Worm (Caenorhabditis elegans) whole organism, early embryonic: ENCODE measurements around the gene pei-2.

Experiments used
- B0310.2 ChIP-seq: sonication (generic microtip); optimal IDR thresholded peaks from 2 replicates; lab custom pipeline; 2016; ENCODE audit warnings: mild to moderate bottlenecking, missing genetic modification characterization, missing compliant biosample characterization
- F13C5.2 ChIP-seq: sonication (generic microtip); optimal IDR thresholded peaks from 2 replicates; lab custom pipeline; 2017; ENCODE audit warnings: mild to moderate bottlenecking, missing genetic modification characterization, inconsistent platforms, missing compliant biosample characterization
- aly-1 ChIP-seq: sonication (generic microtip); optimal IDR thresholded peaks from 2 replicates; lab custom pipeline; 2016; ENCODE audit warnings: missing genetic modification characterization, missing compliant biosample characterization
- ama-1 ChIP-seq: fragments of 150-350 bp; optimal IDR thresholded peaks from 2 replicates; lab custom pipeline; 2014
- ceh-13 ChIP-seq: fragments of 200-800 bp; sonication (Bioruptor generic); optimal IDR thresholded peaks from 2 replicates; lab custom pipeline; 2018; ENCODE audit warnings: mild to moderate bottlenecking, missing genetic modification characterization, missing compliant biosample characterization
- ceh-36 ChIP-seq: sonication (generic microtip); optimal IDR thresholded peaks from 2 replicates; lab custom pipeline; 2016; ENCODE audit warnings: missing genetic modification characterization, inconsistent platforms, missing compliant biosample characterization
- ets-7 ChIP-seq: sonication (generic microtip); optimal IDR thresholded peaks from 2 replicates; lab custom pipeline; 2016; ENCODE audit warnings: missing genotype, missing genetic modification characterization, missing compliant biosample characterization
- flt-1 ChIP-seq: fragments of 200-800 bp; sonication (Bioruptor generic); IDR thresholded peaks from 2 replicates; pipeline ENCODE4 v1.3.6; 2022; ENCODE audit warnings: missing genetic modification characterization, missing compliant biosample characterization
- hmbx-1 ChIP-seq: sonication (generic microtip); optimal IDR thresholded peaks from 2 replicates; lab custom pipeline; 2016; ENCODE audit warnings: mild to moderate bottlenecking, missing genetic modification characterization, missing compliant biosample characterization
- hmg-4 ChIP-seq: fragments of 200-800 bp; sonication (Bioruptor generic); optimal IDR thresholded peaks from 2 replicates; lab custom pipeline; 2018; ENCODE audit warnings: mild to moderate bottlenecking, missing genetic modification characterization, missing compliant biosample characterization
- hnd-1 ChIP-seq: sonication (generic microtip); optimal IDR thresholded peaks from 2 replicates; lab custom pipeline; 2016; ENCODE audit warnings: missing genetic modification characterization, missing compliant biosample characterization
- pes-1 ChIP-seq: fragments of 200-800 bp; sonication (Bioruptor generic); IDR thresholded peaks from 2 replicates; pipeline ENCODE4 v1.3.6; 2022; ENCODE audit warnings: missing genetic modification reagents, missing genetic modification characterization, missing compliant biosample characterization
- scrt-1 ChIP-seq: fragments of 200-800 bp; sonication (Bioruptor generic); IDR thresholded peaks from 2 replicates; pipeline ENCODE4 v1.3.6; 2022; ENCODE audit warnings: missing genetic modification characterization, missing compliant biosample characterization
- sea-1 ChIP-seq: fragments of 200-800 bp; sonication (Bioruptor generic); conservative IDR thresholded peaks from 2 replicates; pipeline ENCODE4 v1.3.6; 2022; ENCODE audit warnings: missing genetic modification characterization, missing compliant biosample characterization
- tbx-11 ChIP-seq: fragments of 200-800 bp; sonication (Bioruptor generic); IDR thresholded peaks from 2 replicates; pipeline ENCODE4 v1.3.6; 2022; ENCODE audit warnings: missing genetic modification characterization, missing compliant biosample characterization
- tbx-37 ChIP-seq: fragments of 200-800 bp; sonication (Bioruptor generic); conservative IDR thresholded peaks from 2 replicates; pipeline ENCODE4 v1.3.6; 2022; ENCODE audit warnings: missing genetic modification reagents, missing genetic modification characterization, missing compliant biosample characterization
- tra-4 ChIP-seq: sonication (generic microtip); optimal IDR thresholded peaks from 2 replicates; lab custom pipeline; 2017; ENCODE audit warnings: missing genetic modification characterization, missing compliant biosample characterization

The pei-2 gene

ce11 chrV:978617-979016 is 44.6 kb downstream of the pei-2 start:
- TF ChIP-seq tra-4 (no peak), sea-1 (GFP tag; lab: Robert Waterston, UW) (no peak), flt-1 (GFP tag; lab: Robert Waterston, UW) (no peak), tbx-37 (GFP tag; lab: Robert Waterston, UW) (no peak), tbx-11 (GFP tag; lab: Robert Waterston, UW) (no peak), ceh-36 (tag; lab: Kevin White, UChicago) (no peak), ets-7 (tag; lab: Kevin White, UChicago) (no peak), B0310.2 (tag; lab: Kevin White, UChicago) (no peak), hnd-1 (no peak), hmg-4 (GFP tag; lab: Kevin White, UChicago) (no peak), aly-1 (tag; lab: Kevin White, UChicago) (no peak), F13C5.2 (tag; lab: Kevin White, UChicago) (no peak), scrt-1 (GFP tag; lab: Robert Waterston, UW) (no peak), ceh-13 (no peak)

- TF ChIP-seq sea-1 (GFP tag; lab: Robert Waterston, UW) (no peak), B0310.2 (tag; lab: Kevin White, UChicago) (no peak), ceh-13 (no peak), flt-1 (GFP tag; lab: Robert Waterston, UW) (no peak), hnd-1 (no peak), F13C5.2 (tag; lab: Kevin White, UChicago) (no peak), tbx-11 (GFP tag; lab: Robert Waterston, UW) (no peak), tra-4 (no peak), hmg-4 (GFP tag; lab: Kevin White, UChicago) (no peak), ceh-36 (tag; lab: Kevin White, UChicago) (no peak), ama-1 (lab: Kevin White, UChicago) (no peak), tbx-37 (GFP tag; lab: Robert Waterston, UW) (no peak), ets-7 (tag; lab: Kevin White, UChicago) (no peak), aly-1 (tag; lab: Kevin White, UChicago) (no peak), hmbx-1 (no peak), scrt-1 (GFP tag; lab: Robert Waterston, UW) (no peak), pes-1 (GFP tag; lab: Robert Waterston, UW) (no peak)
Observed at ce11 chrV:977853-978252, 45.4 kb downstream of the pei-2 start.

ce11 chrV:976498-977063 is 46.7 kb downstream of the pei-2 start:
- TF ChIP-seq tbx-37 (GFP tag; lab: Robert Waterston, UW), result no peak
- TF ChIP-seq hnd-1, result no peak
- no peak for TF ChIP-seq sea-1 (GFP tag; lab: Robert Waterston, UW)
- no peak for TF ChIP-seq hmg-4 (GFP tag; lab: Kevin White, UChicago)
- no peak for TF ChIP-seq ama-1 (lab: Kevin White, UChicago)
- TF ChIP-seq tra-4, result no peak
- no peak for TF ChIP-seq tbx-11 (GFP tag; lab: Robert Waterston, UW)
- TF ChIP-seq ceh-36 (tag; lab: Kevin White, UChicago), result no peak
- no peak for TF ChIP-seq B0310.2 (tag; lab: Kevin White, UChicago)

ce11 chrV:975184-975583 is 48.1 kb downstream of the pei-2 start:
- TF ChIP-seq hmg-4 (GFP tag; lab: Kevin White, UChicago) (peak; percentile 79), sea-1 (GFP tag; lab: Robert Waterston, UW) (no peak), tbx-11 (GFP tag; lab: Robert Waterston, UW) (no peak), hmbx-1 (no peak), pes-1 (GFP tag; lab: Robert Waterston, UW) (peak; percentile 50; the same call in 1 of the 2 replicates), F13C5.2 (tag; lab: Kevin White, UChicago) (peak; percentile 70)

ce11 chrV:969005-969562 is 54.2 kb downstream of the pei-2 start:
- TF ChIP-seq aly-1 (tag; lab: Kevin White, UChicago), result no peak
- no peak for TF ChIP-seq sea-1 (GFP tag; lab: Robert Waterston, UW)
- no peak for TF ChIP-seq ama-1 (lab: Kevin White, UChicago)
- TF ChIP-seq ets-7 (tag; lab: Kevin White, UChicago), result no peak
- TF ChIP-seq B0310.2 (tag; lab: Kevin White, UChicago), result no peak
- TF ChIP-seq ceh-36 (tag; lab: Kevin White, UChicago), result no peak
- TF ChIP-seq tra-4, result no peak
- no peak for TF ChIP-seq pes-1 (GFP tag; lab: Robert Waterston, UW)
- no peak for TF ChIP-seq hnd-1
- TF ChIP-seq hmg-4 (GFP tag; lab: Kevin White, UChicago), result no peak
- TF ChIP-seq flt-1 (GFP tag; lab: Robert Waterston, UW), result no peak
- no peak for TF ChIP-seq ceh-13
- no peak for TF ChIP-seq scrt-1 (GFP tag; lab: Robert Waterston, UW)
- no peak for TF ChIP-seq F13C5.2 (tag; lab: Kevin White, UChicago)
- TF ChIP-seq tbx-37 (GFP tag; lab: Robert Waterston, UW), result no peak
- no peak for TF ChIP-seq hmbx-1
- TF ChIP-seq tbx-11 (GFP tag; lab: Robert Waterston, UW), result no peak
